Worm (Caenorhabditis elegans) whole organism, L4 larva: ENCODE results near the gene clec-62.

ENCODE experiments used
- D1046.2 ChIP-seq: fragments of 200-800 bp; sonication (Bioruptor generic); IDR thresholded peaks from 2 replicates; pipeline ENCODE4 v1.3.6; 2022; ENCODE audit warnings: missing genetic modification characterization, missing compliant biosample characterization
- F10B5.3 ChIP-seq: sonication (generic microtip); optimal IDR thresholded peaks from 2 replicates; lab custom pipeline; 2016; ENCODE audit warnings: mild to moderate bottlenecking, missing genetic modification characterization, missing compliant biosample characterization
- F44E2.7 ChIP-seq: fragments of 200-800 bp; sonication (Bioruptor generic); IDR thresholded peaks from 2 replicates; pipeline ENCODE4 v2.1.2; 2022; ENCODE audit warnings: missing genetic modification characterization, missing compliant biosample characterization
- F49E8.2 ChIP-seq: sonication (generic microtip); optimal IDR thresholded peaks from 2 replicates; lab custom pipeline; 2016; ENCODE audit warnings: missing compliant biosample characterization, mild to moderate bottlenecking, missing genetic modification characterization, borderline replicate concordance
- R02D3.7 ChIP-seq: fragments of 150-350 bp; sonication (generic microtip); optimal IDR thresholded peaks from 3 replicates; lab custom pipeline; 2014; ENCODE audit warnings: missing biosample characterization, missing genetic modification characterization
- T20F7.1 ChIP-seq: fragments of 200-800 bp; sonication (Bioruptor generic); optimal IDR thresholded peaks from 2 replicates; lab custom pipeline; 2018; ENCODE audit warnings: mild to moderate bottlenecking, missing genetic modification characterization, missing compliant biosample characterization
- T26A8.4 ChIP-seq: fragments of 200-800 bp; sonication (Bioruptor generic); IDR thresholded peaks from 2 replicates; pipeline ENCODE4 v1.3.6; 2022; ENCODE audit warnings: missing genetic modification characterization, missing compliant biosample characterization
- ZK546.5 ChIP-seq, 2 experiments: sonication (generic microtip); optimal IDR thresholded peaks; 2 replicates each; lab custom pipeline; 2017; ENCODE audit warnings: missing biosample characterization in 2 of 2, missing genetic modification characterization in 2 of 2
- aha-1 ChIP-seq: fragments of 150-350 bp; peaks from one replicate; lab custom pipeline; 2014; ENCODE audit warnings: missing biosample characterization, missing genetic modification characterization
- ama-1 ChIP-seq: fragments of 150-350 bp; optimal IDR thresholded peaks from 2 replicates; lab custom pipeline; 2014; ENCODE audit warnings: inconsistent platforms, mixed read lengths
- attf-4 ChIP-seq: sonication (generic microtip); optimal IDR thresholded peaks from 3 replicates; lab custom pipeline; 2017; ENCODE audit warnings: missing biosample characterization, missing genetic modification characterization
- ceh-28 ChIP-seq: fragments of 150-350 bp; optimal IDR thresholded peaks from 2 replicates; lab custom pipeline; 2014; ENCODE audit warnings: missing biosample characterization, missing genetic modification reagents, missing genetic modification characterization
- ceh-62 ChIP-seq: sonication (generic microtip); optimal IDR thresholded peaks from 2 replicates; lab custom pipeline; 2017; ENCODE audit warnings: missing biosample characterization, missing genetic modification characterization
- ces-1 ChIP-seq: fragments of 150-350 bp; sonication (generic microtip); optimal IDR thresholded peaks from 4 replicates; lab custom pipeline; 2014; ENCODE audit warnings: missing biosample characterization, missing genetic modification reagents, missing genetic modification characterization
- cey-2 ChIP-seq: sonication (generic microtip); optimal IDR thresholded peaks from 3 replicates; lab custom pipeline; 2017; ENCODE audit warnings: missing genetic modification characterization, mild to moderate bottlenecking, missing compliant biosample characterization, antibody characterized with exemption, borderline replicate concordance; ENCODE audit not compliant: insufficient read depth
- ctbp-1 ChIP-seq: fragments of 200-800 bp; sonication (Bioruptor generic); IDR thresholded peaks from 2 replicates; pipeline ENCODE4 v1.3.6; 2022; ENCODE audit warnings: missing genetic modification reagents, missing genetic modification characterization, missing compliant biosample characterization
- daf-16 ChIP-seq, 3 experiments: sonication (generic microtip); optimal IDR thresholded peaks; 2 replicates each; lab custom pipeline; 2016 to 2017; ENCODE audit warnings: missing genetic modification characterization in 3 of 3, missing genetic modification reagents in 3 of 3, mild to moderate bottlenecking in 2 of 3, missing compliant biosample characterization in 2 of 3, missing biosample characterization in 1 of 3, moderate library complexity in 1 of 3
- daf-19 ChIP-seq: fragments of 200-800 bp; sonication (Bioruptor generic); conservative IDR thresholded peaks from 2 replicates; pipeline ENCODE4 v1.3.6; 2022; ENCODE audit warnings: missing genetic modification characterization, missing compliant biosample characterization
- dmd-8 ChIP-seq: fragments of 200-800 bp; sonication (Bioruptor generic); IDR thresholded peaks from 2 replicates; pipeline ENCODE4 v1.3.6; 2022; ENCODE audit warnings: missing genetic modification characterization, missing compliant biosample characterization
- dmd-9 ChIP-seq: fragments of 200-800 bp; sonication (Bioruptor generic); IDR thresholded peaks from 2 replicates; pipeline ENCODE4 v1.3.6; 2022; ENCODE audit warnings: missing genetic modification reagents, missing genetic modification characterization, missing compliant biosample characterization
- fos-1 ChIP-seq: fragments of 150-350 bp; optimal IDR thresholded peaks from 2 replicates; lab custom pipeline; 2014; ENCODE audit warnings: missing biosample characterization, missing genetic modification characterization
- hlh-30 ChIP-seq: sonication (generic microtip); optimal IDR thresholded peaks from 2 replicates; lab custom pipeline; 2017; ENCODE audit warnings: antibody characterized with exemption, mild to moderate bottlenecking, missing genetic modification characterization, missing compliant biosample characterization; ENCODE audit not compliant: insufficient read depth
- jun-1 ChIP-seq: fragments of 150-350 bp; optimal IDR thresholded peaks from 2 replicates; lab custom pipeline; 2014; ENCODE audit warnings: missing biosample characterization, missing genetic modification reagents, missing genetic modification characterization
- lin-39 ChIP-seq: fragments of 150-350 bp; optimal IDR thresholded peaks from 2 replicates; lab custom pipeline; 2014; ENCODE audit warnings: missing biosample characterization, missing genetic modification reagents, missing genetic modification characterization
- madf-5 ChIP-seq, 2 experiments: fragments of 200-800 bp; sonication (Bioruptor generic); IDR thresholded peaks; 2 replicates each; pipeline ENCODE4 v1.3.6; 2022; ENCODE audit warnings: missing compliant biosample characterization in 2 of 2, missing genetic modification characterization in 2 of 2
- mdl-1 ChIP-seq, 2 experiments: fragments of 150-350 bp in 1 of 2; sonication (generic microtip) in 1 of 2; optimal IDR thresholded peaks; 2 replicates each; lab custom pipeline; 2014 to 2017; ENCODE audit warnings: missing biosample characterization in 2 of 2, missing genetic modification characterization in 2 of 2
- mdt-29 ChIP-seq: fragments of 200-800 bp; sonication (Bioruptor generic); IDR thresholded peaks from 2 replicates; pipeline ENCODE4 v1.3.6; 2022; ENCODE audit warnings: missing genetic modification reagents, missing genetic modification characterization, missing compliant biosample characterization
- mep-1 ChIP-seq: fragments of 150-350 bp; sonication (generic microtip); optimal IDR thresholded peaks from 3 replicates; lab custom pipeline; 2014; ENCODE audit warnings: missing biosample characterization, missing genetic modification characterization
- mxl-2 ChIP-seq: fragments of 200-800 bp; sonication (Bioruptor generic); conservative IDR thresholded peaks from 2 replicates; pipeline ENCODE4 v1.3.6; 2022; ENCODE audit warnings: missing genetic modification reagents, missing genetic modification characterization, missing compliant biosample characterization
- nhr-77 ChIP-seq: fragments of 150-350 bp; optimal IDR thresholded peaks from 2 replicates; lab custom pipeline; 2014; ENCODE audit warnings: missing biosample characterization, missing genetic modification characterization
- saeg-2 ChIP-seq: fragments of 200-800 bp; sonication (Bioruptor generic); IDR thresholded peaks from 2 replicates; pipeline ENCODE4 v1.3.6; 2022; ENCODE audit warnings: missing genetic modification reagents, missing genetic modification characterization, missing compliant biosample characterization
- sdz-12 ChIP-seq: fragments of 200-800 bp; sonication (Bioruptor generic); optimal IDR thresholded peaks from 2 replicates; lab custom pipeline; 2018; ENCODE audit warnings: mild to moderate bottlenecking, missing genetic modification characterization, missing compliant biosample characterization
- snpc-1.2 ChIP-seq: fragments of 200-800 bp; sonication (Bioruptor generic); IDR thresholded peaks from 2 replicates; pipeline ENCODE4 v1.3.6; 2022; ENCODE audit warnings: missing genetic modification reagents, missing genetic modification characterization, missing compliant biosample characterization
- spr-3 ChIP-seq: fragments of 200-800 bp; sonication (Bioruptor generic); optimal IDR thresholded peaks from 2 replicates; lab custom pipeline; 2018; ENCODE audit warnings: mild to moderate bottlenecking, missing genetic modification characterization, missing compliant biosample characterization
- tag-97 ChIP-seq: fragments of 200-800 bp; sonication (Bioruptor generic); IDR thresholded peaks from 2 replicates; pipeline ENCODE4 v1.3.6; 2022; ENCODE audit warnings: missing genetic modification characterization, missing compliant biosample characterization
- zag-1 ChIP-seq: fragments of 150-350 bp; optimal IDR thresholded peaks from 2 replicates; lab custom pipeline; 2014; ENCODE audit warnings: missing biosample characterization, missing genetic modification characterization
- zfp-2 ChIP-seq: sonication (generic microtip); optimal IDR thresholded peaks from 2 replicates; lab custom pipeline; 2016; ENCODE audit warnings: mild to moderate bottlenecking, missing genetic modification characterization, missing compliant biosample characterization
- zip-2 ChIP-seq: fragments of 150-350 bp; optimal IDR thresholded peaks from 2 replicates; lab custom pipeline; 2014; ENCODE audit warnings: missing biosample characterization, missing genetic modification characterization
- ztf-11 ChIP-seq: fragments of 150-350 bp; optimal IDR thresholded peaks from 2 replicates; lab custom pipeline; 2014; ENCODE audit warnings: missing biosample characterization, missing genetic modification characterization

clec-62 gene

ce11 chrII:12878697-12879096 is 16.2 kb downstream of the clec-62 start (continued):
- peak; percentile 43 to 90 for TF ChIP-seq mdl-1 (tag; optimal IDR thresholded peaks at IDR 0.05; lab: Kevin White, UChicago)
- no peak for TF ChIP-seq zip-2 (tag; lab: Kevin White, UChicago)
- TF ChIP-seq attf-4 (tag; lab: Kevin White, UChicago) = no peak
- TF ChIP-seq dmd-9 (GFP tag; lab: Robert Waterston, UW) = no peak
- no peak for TF ChIP-seq F10B5.3 (tag; lab: Kevin White, UChicago)
- TF ChIP-seq R02D3.7 = no peak
- no peak for TF ChIP-seq fos-1 (tag; lab: Kevin White, UChicago)
- TF ChIP-seq ctbp-1 (GFP tag; lab: Robert Waterston, UW) = no peak
- no peak for TF ChIP-seq spr-3 (GFP tag; lab: Kevin White, UChicago)
- TF ChIP-seq madf-5 (GFP tag; IDR thresholded peaks at IDR 0.05; lab: Robert Waterston, UW) = no peak
- TF ChIP-seq mep-1 (tag; lab: Kevin White, UChicago) = peak; percentile 68
- no peak for TF ChIP-seq lin-39 (tag; lab: Kevin White, UChicago)
- TF ChIP-seq snpc-1.2 = no peak
- no peak for TF ChIP-seq sdz-12 (GFP tag; lab: Kevin White, UChicago)

- no peak for TF ChIP-seq T26A8.4 (GFP tag; lab: Robert Waterston, UW)
- TF ChIP-seq daf-16 (GFP tag; optimal IDR thresholded peaks at IDR 0.05; lab: Kevin White, UChicago) = peak in 1 of 2 experiments; percentile 52
- TF ChIP-seq daf-16 (tag; optimal IDR thresholded peaks at IDR 0.05; lab: Kevin White, UChicago) = no peak
- no peak for TF ChIP-seq mxl-2 (GFP tag; lab: Robert Waterston, UW)
Measured at ce11 chrII:12878071-12878668, 16.8 kb downstream of the clec-62 start, which contains the start of gene gsy-1. Gene gsy-1, minus strand, starts transcription at chrII:12878121.

- no peak for TF ChIP-seq mdl-1 (tag; optimal IDR thresholded peaks at IDR 0.05; lab: Kevin White, UChicago)
- TF ChIP-seq zag-1 = no peak
- no peak for TF ChIP-seq sdz-12 (GFP tag; lab: Kevin White, UChicago)
- no peak for TF ChIP-seq attf-4 (tag; lab: Kevin White, UChicago)
- TF ChIP-seq ztf-11 (tag; lab: Kevin White, UChicago) = no peak
- TF ChIP-seq cey-2 (tag; lab: Kevin White, UChicago) = no peak
- no peak for TF ChIP-seq saeg-2 (GFP tag; lab: Robert Waterston, UW)
- TF ChIP-seq ZK546.5 (tag; optimal IDR thresholded peaks at IDR 0.05; lab: Kevin White, UChicago) = no peak
- TF ChIP-seq ceh-28 (tag; lab: Kevin White, UChicago) = no peak
- TF ChIP-seq tag-97 (GFP tag; lab: Robert Waterston, UW) = no peak
- no peak for TF ChIP-seq ces-1 (GFP tag; lab: Kevin White, UChicago)
- TF ChIP-seq zfp-2 (tag; lab: Kevin White, UChicago) = no peak
- no peak for TF ChIP-seq mxl-2 (GFP tag; lab: Robert Waterston, UW)
- no peak for TF ChIP-seq hlh-30 (tag; lab: Kevin White, UChicago)
- TF ChIP-seq D1046.2 (GFP tag; lab: Robert Waterston, UW) = no peak
- peak; percentile 1 for TF ChIP-seq nhr-77 (tag; lab: Kevin White, UChicago)
- 0 out of 2 replicates have a peak, but pooled peaks have one; percentile 60 for TF ChIP-seq dmd-8 (GFP tag; lab: Robert Waterston, UW)
- TF ChIP-seq F49E8.2 (tag; lab: Kevin White, UChicago) = no peak
- TF ChIP-seq F44E2.7 (GFP tag; lab: Robert Waterston, UW) = 0 out of 2 replicates have a peak, but pooled peaks have one; percentile 25
- TF ChIP-seq mdt-29 (GFP tag; lab: Robert Waterston, UW) = no peak
- TF ChIP-seq T20F7.1 (GFP tag; lab: Kevin White, UChicago) = no peak
- peak; percentile 85 for TF ChIP-seq aha-1
- TF ChIP-seq ama-1 (lab: Kevin White, UChicago) = peak; percentile 56
- TF ChIP-seq ceh-62 (tag; lab: Kevin White, UChicago) = no peak
- TF ChIP-seq T26A8.4 (GFP tag; lab: Robert Waterston, UW) = 0 out of 2 replicates have a peak, but pooled peaks have one; percentile 13
- no peak for TF ChIP-seq daf-19 (GFP tag; lab: Robert Waterston, UW)
- no peak for TF ChIP-seq jun-1 (tag; lab: Kevin White, UChicago)
Measured at ce11 chrII:12866079-12866478, 28.8 kb downstream of the clec-62 start.
